Worm (Caenorhabditis elegans): ENCODE results near the gene sup-10.
"Not testable (repeated sequence)": the region's sequence is repeated elsewhere in the genome, so short reads cannot be mapped to it uniquely, and the experiment has no call there.

The sup-10 gene

ce11 chrX:17579011-17579410 lies 50.9 kb downstream of the sup-10 start, which contains the start of gene F39B3.3:
TSS of gene F39B3.3 (minus strand) at chrX:17579111.
- not testable (repeated sequence) for TF ChIP-seq hlh-1 (tag; optimal IDR thresholded peaks at IDR 0.05); flh-1 (GFP tag; optimal IDR thresholded peaks at IDR 0.05); lsy-2 (tag; optimal IDR thresholded peaks at IDR 0.05)

- no peak for TF ChIP-seq lsy-2 (tag; optimal IDR thresholded peaks at IDR 0.05)
- no peak for TF ChIP-seq ces-1 (GFP tag; optimal IDR thresholded peaks at IDR 0.05)
- TF ChIP-seq pha-4 (tag; optimal IDR thresholded peaks at IDR 0.05) = no peak
- TF ChIP-seq bed-3 (GFP tag; optimal IDR thresholded peaks at IDR 0.05) = no peak
- TF ChIP-seq ztf-11 (tag; optimal IDR thresholded peaks at IDR 0.05) = no peak
- no peak for TF ChIP-seq nhr-28 (tag; optimal IDR thresholded peaks at IDR 0.05)
- no peak for TF ChIP-seq lin-13 (tag; optimal IDR thresholded peaks at IDR 0.05)
- TF ChIP-seq blmp-1 (tag; optimal IDR thresholded peaks at IDR 0.05) = no peak
- TF ChIP-seq sptf-1 (tag; optimal IDR thresholded peaks at IDR 0.05) = no peak
These were observed 51.6 kb downstream of the sup-10 start, which contains the start of gene frpr-7 for ce11 chrX:17579779-17580178. TSS of gene frpr-7 (minus strand) at chrX:17579879.
